Worm (Caenorhabditis elegans) whole organism, midembryonic: Measurements from ENCODE around the gene bath-1.
"Not testable (repeated sequence)": the region's sequence is repeated elsewhere in the genome, so short reads cannot be mapped to it uniquely, and the experiment has no call there.

Experiments
- T22C8.4 ChIP-seq: fragments of 200-800 bp; sonication (Bioruptor generic); IDR thresholded peaks from 2 replicates; pipeline ENCODE4 v1.3.6; 2022; ENCODE audit warnings: missing genetic modification characterization, missing compliant biosample characterization
- cog-1 ChIP-seq: sonication (generic microtip); optimal IDR thresholded peaks from 2 replicates; lab custom pipeline; 2016; ENCODE audit warnings: missing genetic modification characterization, missing compliant biosample characterization
- flt-1 ChIP-seq: fragments of 200-800 bp; sonication (Bioruptor generic); IDR thresholded peaks from 2 replicates; pipeline ENCODE4 v1.3.6; 2022; ENCODE audit warnings: missing genetic modification characterization, missing compliant biosample characterization
- klf-2 ChIP-seq: fragments of 200-800 bp; sonication (Bioruptor generic); conservative IDR thresholded peaks from 2 replicates; pipeline ENCODE4 v1.3.6; 2022; ENCODE audit warnings: missing genetic modification reagents, missing genetic modification characterization, missing compliant biosample characterization
- med-1 ChIP-seq: sonication (generic microtip); optimal IDR thresholded peaks from 2 replicates; lab custom pipeline; 2017; ENCODE audit warnings: missing genetic modification characterization, mild to moderate bottlenecking, missing compliant biosample characterization, antibody characterized with exemption, missing genetic modification reagents; ENCODE audit not compliant: insufficient read depth
- ref-1 ChIP-seq: fragments of 200-800 bp; sonication (Bioruptor generic); conservative IDR thresholded peaks from 2 replicates; pipeline ENCODE4 v1.3.6; 2022; ENCODE audit warnings: missing genetic modification reagents, missing genetic modification characterization, missing compliant biosample characterization
- tab-1 ChIP-seq: fragments of 200-800 bp; sonication (Bioruptor generic); IDR thresholded peaks from 2 replicates; pipeline ENCODE4 v1.3.6; 2022; ENCODE audit warnings: missing genetic modification characterization, missing compliant biosample characterization
- ztf-23 ChIP-seq: fragments of 200-800 bp; sonication (Bioruptor generic); IDR thresholded peaks from 2 replicates; pipeline ENCODE4 v1.3.6; 2022; ENCODE audit warnings: missing genetic modification reagents, missing genetic modification characterization, missing compliant biosample characterization
- ztf-29 ChIP-seq: fragments of 200-800 bp; sonication (Bioruptor generic); IDR thresholded peaks from 2 replicates; pipeline ENCODE4 v1.3.6; 2022; ENCODE audit warnings: missing genetic modification reagents, missing genetic modification characterization, missing compliant biosample characterization

The bath-1 gene

DNA sequence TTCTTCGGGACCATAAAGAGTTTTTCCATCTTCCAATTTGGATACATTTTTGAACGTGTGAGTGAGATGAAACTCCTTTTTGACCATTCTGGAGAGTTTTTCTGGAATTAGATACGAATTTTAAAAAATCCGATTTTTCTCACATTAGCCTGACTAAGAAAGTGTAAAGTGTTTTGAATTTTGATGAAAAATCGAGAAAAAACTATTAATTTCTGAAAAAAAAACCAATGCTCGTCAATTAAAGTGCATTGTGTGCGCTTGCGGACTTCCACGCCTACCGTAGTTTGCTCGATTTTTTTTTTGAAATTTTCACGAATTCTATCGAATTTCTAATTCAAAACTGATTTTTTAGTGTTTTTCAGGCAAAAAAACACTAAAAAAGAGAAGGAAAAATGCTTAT is at the start of gene bath-1:
TSS of gene bath-1 (minus strand) at position 101 of the 400 bp plus-strand sequence.
- TF ChIP-seq ztf-29 (GFP tag; lab: Robert Waterston, UW): no peak
- TF ChIP-seq flt-1 (GFP tag; lab: Robert Waterston, UW): no peak
- TF ChIP-seq med-1 (GFP tag; lab: Kevin White, UChicago): no peak
- TF ChIP-seq tab-1 (GFP tag; lab: Robert Waterston, UW): no peak
- TF ChIP-seq ztf-23 (GFP tag; lab: Robert Waterston, UW): no peak
- no peak for TF ChIP-seq ref-1
- no peak for TF ChIP-seq T22C8.4 (GFP tag; lab: Robert Waterston, UW)
- TF ChIP-seq klf-2 (GFP tag; lab: Robert Waterston, UW): no peak
- no peak for TF ChIP-seq cog-1 (tag; lab: Kevin White, UChicago)

DNA sequence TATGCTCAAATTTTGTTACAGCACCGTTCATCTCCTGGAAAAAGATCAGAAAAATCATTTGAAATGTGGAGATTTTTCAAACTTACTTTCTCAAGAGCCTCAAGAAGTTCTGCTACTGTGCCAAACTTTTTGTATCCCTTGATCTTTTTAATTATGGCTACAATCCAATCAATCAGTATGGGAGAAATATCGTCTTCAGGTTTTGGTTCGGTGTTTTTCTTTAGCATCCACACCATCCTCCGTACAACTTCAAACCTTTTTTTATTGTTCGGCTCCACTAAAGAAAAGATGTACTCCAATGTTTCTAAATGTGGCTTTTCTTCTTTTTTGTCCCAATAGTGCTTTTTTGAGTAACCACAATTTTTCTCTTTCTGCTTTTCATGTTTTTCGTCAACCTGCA is 47.9 kb upstream of the bath-1 start:
- TF ChIP-seq med-1 (GFP tag; lab: Kevin White, UChicago): no peak
- no peak for TF ChIP-seq T22C8.4 (GFP tag; lab: Robert Waterston, UW)
- no peak for TF ChIP-seq klf-2 (GFP tag; lab: Robert Waterston, UW)
- TF ChIP-seq ref-1: no peak
- no peak for TF ChIP-seq ztf-29 (GFP tag; lab: Robert Waterston, UW)
- TF ChIP-seq tab-1 (GFP tag; lab: Robert Waterston, UW): no peak
- TF ChIP-seq flt-1 (GFP tag; lab: Robert Waterston, UW): no peak
- TF ChIP-seq cog-1 (tag; lab: Kevin White, UChicago): no peak
- TF ChIP-seq ztf-23 (GFP tag; lab: Robert Waterston, UW): no peak

- TF ChIP-seq tab-1 (GFP tag; lab: Robert Waterston, UW) (no peak), T22C8.4 (GFP tag; lab: Robert Waterston, UW) (no peak), flt-1 (GFP tag; lab: Robert Waterston, UW) (no peak), klf-2 (GFP tag; lab: Robert Waterston, UW) (no peak)
These were observed 46.9 kb upstream of the bath-1 start, which contains the start of gene F07E5.8 for ce11 chrII:2075513-2075912. F07E5.8 (minus strand) TSS chrII:2075613.

- TF ChIP-seq ztf-23 (GFP tag; lab: Robert Waterston, UW) (no peak), ztf-29 (GFP tag; lab: Robert Waterston, UW) (no peak), ref-1 (no peak), cog-1 (tag; lab: Kevin White, UChicago) (no peak), flt-1 (GFP tag; lab: Robert Waterston, UW) (no peak), tab-1 (GFP tag; lab: Robert Waterston, UW) (no peak), klf-2 (GFP tag; lab: Robert Waterston, UW) (no peak), med-1 (GFP tag; lab: Kevin White, UChicago) (no peak), T22C8.4 (GFP tag; lab: Robert Waterston, UW) (no peak)
These were observed 42.8 kb upstream of the bath-1 start, which contains the start of gene F07E5.7 for ce11 chrII:2071429-2071828. F07E5.7 (minus strand) TSS chrII:2071529.

- TF ChIP-seq tab-1 (GFP tag; lab: Robert Waterston, UW); ref-1; med-1 (GFP tag; lab: Kevin White, UChicago): not testable (repeated sequence)
These were observed 38.9 kb upstream of the bath-1 start, which contains the start of gene F07E5.12 for ce11 chrII:2067451-2068021. F07E5.12 (plus strand) TSS chrII:2067971.

DNA sequence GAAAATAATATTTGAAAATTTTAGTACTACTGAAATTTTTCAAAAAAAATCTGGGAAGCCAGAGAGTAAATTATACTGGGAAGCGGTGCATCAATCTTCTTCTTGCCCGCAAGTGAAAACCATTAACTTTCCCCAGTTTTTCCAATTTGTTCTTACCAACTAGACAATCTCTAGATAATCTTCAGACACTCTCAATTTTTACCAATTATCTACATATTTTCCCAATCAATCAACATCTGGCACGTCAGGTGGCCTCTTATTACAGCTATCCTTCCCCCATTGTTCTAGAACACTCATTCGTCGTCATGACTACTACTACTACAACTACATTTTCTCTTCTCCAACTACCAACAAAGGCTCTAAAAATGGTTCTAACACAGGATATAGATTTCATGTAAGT is 35.9 kb upstream of the bath-1 start, which contains the start of gene fbxb-6:
TSS of gene fbxb-6 (plus strand) at position 301 of the 400 bp plus-strand sequence.
- TF ChIP-seq T22C8.4 (GFP tag; lab: Robert Waterston, UW): no peak
- no peak for TF ChIP-seq klf-2 (GFP tag; lab: Robert Waterston, UW)
- TF ChIP-seq flt-1 (GFP tag; lab: Robert Waterston, UW): no peak
- no peak for TF ChIP-seq tab-1 (GFP tag; lab: Robert Waterston, UW)
- TF ChIP-seq ref-1: no peak
- TF ChIP-seq cog-1 (tag; lab: Kevin White, UChicago): no peak
- TF ChIP-seq ztf-29 (GFP tag; lab: Robert Waterston, UW): no peak
- no peak for TF ChIP-seq ztf-23 (GFP tag; lab: Robert Waterston, UW)
- no peak for TF ChIP-seq med-1 (GFP tag; lab: Kevin White, UChicago)

DNA sequence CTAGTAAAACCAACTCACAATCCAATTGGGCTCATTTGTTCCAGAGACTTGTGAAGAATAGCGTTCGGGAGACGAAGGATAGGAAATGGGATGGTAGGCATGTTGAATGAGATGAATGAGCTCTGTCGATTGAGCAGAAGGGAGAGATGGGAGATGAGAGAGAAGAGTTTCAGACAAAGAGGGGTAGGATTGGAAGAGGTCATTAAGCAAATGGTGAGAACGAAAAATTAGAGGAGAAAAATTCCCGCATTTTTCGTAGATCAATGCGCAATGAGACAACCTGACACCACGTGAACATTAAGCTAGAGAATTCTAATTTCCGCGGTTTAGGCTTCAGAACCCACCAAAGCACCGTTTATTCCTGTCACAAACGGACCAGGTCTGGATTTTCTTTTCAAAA is 35.4 kb upstream of the bath-1 start, which contains the start of gene F07E5.13:
TSS of gene F07E5.13 (minus strand) at position 101 of the 400 bp plus-strand sequence.
- no peak for TF ChIP-seq T22C8.4 (GFP tag; lab: Robert Waterston, UW)
- no peak for TF ChIP-seq klf-2 (GFP tag; lab: Robert Waterston, UW)
- TF ChIP-seq med-1 (GFP tag; lab: Kevin White, UChicago): no peak
- no peak for TF ChIP-seq ref-1
- no peak for TF ChIP-seq cog-1 (tag; lab: Kevin White, UChicago)
- no peak for TF ChIP-seq flt-1 (GFP tag; lab: Robert Waterston, UW)

DNA sequence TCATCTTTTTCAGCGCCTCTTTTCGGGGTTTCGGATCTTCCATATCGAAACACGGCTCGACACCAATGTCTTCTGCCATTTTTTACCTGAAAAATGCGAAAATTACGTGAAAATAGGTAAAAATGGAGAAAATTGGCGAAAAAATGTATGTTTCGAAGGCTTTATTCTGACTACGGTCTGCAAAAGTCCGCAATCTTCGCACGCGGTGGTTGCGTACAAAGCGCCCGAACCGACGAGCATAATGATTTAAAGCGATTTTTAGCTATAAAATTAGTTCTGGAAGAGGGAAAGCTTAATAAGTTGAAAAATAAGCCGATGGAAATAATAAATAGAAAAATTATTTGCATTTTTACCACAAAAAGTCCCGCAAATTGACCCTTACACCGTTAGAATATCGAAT is 30.4 kb upstream of the bath-1 start, which contains the start of gene F07E5.5:
TSS of gene F07E5.5 (minus strand) at position 86 of the 400 bp plus-strand sequence.
- no peak for TF ChIP-seq flt-1 (GFP tag; lab: Robert Waterston, UW)
- no peak for TF ChIP-seq klf-2 (GFP tag; lab: Robert Waterston, UW)
- no peak for TF ChIP-seq cog-1 (tag; lab: Kevin White, UChicago)
- no peak for TF ChIP-seq ztf-23 (GFP tag; lab: Robert Waterston, UW)
- no peak for TF ChIP-seq ref-1
- no peak for TF ChIP-seq ztf-29 (GFP tag; lab: Robert Waterston, UW)
- no peak for TF ChIP-seq T22C8.4 (GFP tag; lab: Robert Waterston, UW)
- TF ChIP-seq tab-1 (GFP tag; lab: Robert Waterston, UW): no peak
- no peak for TF ChIP-seq med-1 (GFP tag; lab: Kevin White, UChicago)

DNA sequence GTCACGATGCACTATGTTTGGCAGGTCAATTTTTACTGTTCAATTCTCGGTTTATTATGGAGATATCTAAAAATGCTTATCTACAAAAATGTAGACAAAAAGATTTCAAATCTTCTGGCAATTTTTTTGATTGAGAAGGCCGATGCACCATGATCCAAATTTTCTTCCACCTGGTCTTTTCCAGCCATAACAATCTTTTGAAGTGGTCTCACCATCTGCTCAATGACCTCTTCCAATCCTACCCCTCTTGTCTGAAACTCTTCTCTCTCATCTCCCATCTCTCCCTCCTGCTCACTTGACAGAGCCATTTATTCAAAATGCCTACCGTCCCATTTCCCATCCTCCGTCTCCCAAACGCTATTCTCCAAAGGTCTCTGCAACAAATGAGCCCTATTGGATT is 22.8 kb upstream of the bath-1 start, which contains the start of gene fbxb-35:
TSS of gene fbxb-35 (plus strand) at position 301 of the 400 bp plus-strand sequence.
- TF ChIP-seq ref-1: no peak
- no peak for TF ChIP-seq flt-1 (GFP tag; lab: Robert Waterston, UW)
- TF ChIP-seq med-1 (GFP tag; lab: Kevin White, UChicago): no peak
- no peak for TF ChIP-seq ztf-23 (GFP tag; lab: Robert Waterston, UW)
- TF ChIP-seq cog-1 (tag; lab: Kevin White, UChicago): no peak
- TF ChIP-seq tab-1 (GFP tag; lab: Robert Waterston, UW): no peak
- no peak for TF ChIP-seq T22C8.4 (GFP tag; lab: Robert Waterston, UW)
- TF ChIP-seq klf-2 (GFP tag; lab: Robert Waterston, UW): no peak
- no peak for TF ChIP-seq ztf-29 (GFP tag; lab: Robert Waterston, UW)
